Worm (Caenorhabditis elegans) whole organism, mixed stage, embryonic: ENCODE measurements around the gene nep-20.

ENCODE experiments used
- ceh-39 ChIP-seq: fragments of 150-350 bp; optimal IDR thresholded peaks from 2 replicates; lab custom pipeline; 2014; ENCODE audit warnings: missing biosample characterization, missing genetic modification characterization
- ceh-43 ChIP-seq: fragments of 200-800 bp; sonication (Bioruptor generic); optimal IDR thresholded peaks from 2 replicates; lab custom pipeline; 2018; ENCODE audit warnings: mild to moderate bottlenecking, missing genetic modification characterization, moderate library complexity, missing compliant biosample characterization
- ceh-83 ChIP-seq: fragments of 200-800 bp; sonication (Bioruptor generic); optimal IDR thresholded peaks from 2 replicates; lab custom pipeline; 2018; ENCODE audit warnings: mild to moderate bottlenecking, missing genetic modification characterization, missing compliant biosample characterization
- ces-1 ChIP-seq: fragments of 150-350 bp; optimal IDR thresholded peaks from 2 replicates; lab custom pipeline; 2014; ENCODE audit warnings: missing biosample characterization, missing genetic modification reagents, missing genetic modification characterization
- elt-3 ChIP-seq: fragments of 150-350 bp; optimal IDR thresholded peaks from 2 replicates; lab custom pipeline; 2014; ENCODE audit warnings: missing biosample characterization, missing genetic modification characterization
- lin-13 ChIP-seq: fragments of 150-350 bp; optimal IDR thresholded peaks from 2 replicates; lab custom pipeline; 2014; ENCODE audit warnings: missing biosample characterization, missing genetic modification characterization
- lin-32 ChIP-seq: fragments of 200-800 bp; sonication (Bioruptor generic); optimal IDR thresholded peaks from 2 replicates; lab custom pipeline; 2018; ENCODE audit warnings: mild to moderate bottlenecking, missing genetic modification characterization, missing compliant biosample characterization
- mep-1 ChIP-seq: fragments of 150-350 bp; optimal IDR thresholded peaks from 2 replicates; lab custom pipeline; 2017; ENCODE audit warnings: missing biosample characterization, missing genetic modification reagents, missing genetic modification characterization, inconsistent platforms
- nhr-12 ChIP-seq: fragments of 150-350 bp; optimal IDR thresholded peaks from 2 replicates; lab custom pipeline; 2014; ENCODE audit warnings: missing biosample characterization, missing genetic modification characterization

nep-20 gene

DNA sequence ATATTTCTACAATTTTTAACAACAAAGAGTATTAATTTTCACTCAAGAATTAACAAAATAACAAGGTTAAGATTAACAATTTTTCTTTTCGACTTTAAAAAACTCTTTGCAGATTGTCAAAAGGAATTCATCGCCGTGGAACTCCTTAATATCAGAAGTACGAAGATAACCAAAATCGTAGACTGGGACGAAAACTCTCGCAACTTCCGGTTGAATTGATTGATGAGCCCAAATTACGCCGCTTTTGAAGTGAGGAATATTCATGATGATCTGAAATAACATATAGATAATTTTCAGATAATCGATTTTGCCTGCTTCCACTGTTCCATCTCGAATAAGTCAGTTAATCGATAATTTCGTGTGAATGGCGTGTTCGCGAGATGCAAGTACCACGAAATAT is 51.7 kb downstream of the nep-20 start, which contains the start of gene F14D2.15:
Gene F14D2.15 (minus strand): TSS at position 101 of the 400 bp plus-strand sequence.
- TF ChIP-seq ceh-83 (GFP tag; lab: Kevin White, UChicago) (no peak), elt-3 (no peak), nhr-12 (tag; lab: Kevin White, UChicago) (no peak), ceh-39 (no peak), ceh-43 (GFP tag; lab: Kevin White, UChicago) (no peak), mep-1 (tag; lab: Kevin White, UChicago) (no peak), lin-13 (tag; lab: Kevin White, UChicago) (no peak), lin-32 (GFP tag; lab: Kevin White, UChicago) (no peak), ces-1 (GFP tag; lab: Kevin White, UChicago) (no peak)
- TF ChIP-seq, all 35 proteins: peak for 0
